Fruit fly (Drosophila melanogaster) whole organism, prepupa: ENCODE results near the gene aln.

ENCODE experiments used
- CG11762 ChIP-seq: fragments of 200-800 bp; sonication (Bioruptor generic); optimal IDR thresholded peaks from 3 replicates; lab custom pipeline; 2016; ENCODE audit warnings: missing biosample characterization, missing genetic modification characterization; ENCODE audit not compliant: insufficient read depth
- CG16779 ChIP-seq: fragments of 200-800 bp; sonication (Bioruptor generic); optimal IDR thresholded peaks from 3 replicates; lab custom pipeline; 2017; ENCODE audit warnings: missing biosample characterization, mild to moderate bottlenecking, missing genetic modification characterization
- CG32006 ChIP-seq: fragments of 200-800 bp; sonication (Bioruptor generic); optimal IDR thresholded peaks from 3 replicates; lab custom pipeline; 2017; ENCODE audit warnings: missing biosample characterization, mild to moderate bottlenecking, missing genetic modification characterization
- Hr4 ChIP-seq: fragments of 200-800 bp; sonication (Bioruptor generic); optimal IDR thresholded peaks from 3 replicates; lab custom pipeline; 2016; ENCODE audit warnings: missing biosample characterization, missing genetic modification characterization
- OdsH ChIP-seq: fragments of 200-800 bp; sonication (Bioruptor generic); optimal IDR thresholded peaks from 3 replicates; lab custom pipeline; 2016; ENCODE audit warnings: missing biosample characterization, missing genetic modification characterization
- acj6 ChIP-seq: fragments of 200-800 bp; sonication (Bioruptor generic); optimal IDR thresholded peaks from 3 replicates; lab custom pipeline; 2016; ENCODE audit warnings: missing biosample characterization, missing genetic modification characterization
- eg ChIP-seq: fragments of 200-800 bp; sonication (Bioruptor generic); IDR thresholded peaks from 3 replicates; pipeline ENCODE4 v1.3.6; 2022; ENCODE audit warnings: missing biosample characterization, missing genetic modification characterization

DNA sequence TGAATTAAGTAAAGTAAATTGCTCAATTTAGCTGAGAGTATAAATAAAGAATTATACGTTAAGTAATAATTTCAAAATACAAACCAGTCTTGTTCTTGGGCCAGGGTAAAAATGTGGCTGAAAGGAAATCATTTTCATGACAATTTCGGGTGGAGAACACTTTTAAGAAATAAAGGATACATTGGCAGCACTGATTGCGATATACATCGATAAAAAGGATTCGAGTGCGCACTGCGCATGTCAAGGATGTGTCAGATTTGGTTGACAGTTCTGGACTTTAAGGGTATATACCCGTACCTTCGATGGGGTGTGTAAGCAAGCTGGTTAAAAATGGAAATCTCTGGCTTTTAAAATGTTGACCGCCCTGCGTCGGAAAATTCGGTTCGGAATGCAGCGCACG is at the start of gene aln:
- TF ChIP-seq CG16779 (tag; lab: Kevin White, UChicago) (no peak), CG11762 (GFP tag; lab: Kevin White, UChicago) (no peak), acj6 (GFP tag; lab: Kevin White, UChicago) (no peak), eg (GFP tag; lab: Robert Waterston, UW) (no peak), CG32006 (no peak), OdsH (GFP tag; lab: Kevin White, UChicago) (no peak), Hr4 (GFP tag; lab: Kevin White, UChicago) (no peak)
